Worm (Caenorhabditis elegans) whole organism, early embryonic: Measurements from ENCODE around the gene K02D10.3.

ENCODE experiments used
- F13C5.2 ChIP-seq: sonication (generic microtip); optimal IDR thresholded peaks from 2 replicates; lab custom pipeline; 2017; ENCODE audit warnings: mild to moderate bottlenecking, missing genetic modification characterization, inconsistent platforms, missing compliant biosample characterization
- ama-1 ChIP-seq: fragments of 150-350 bp; optimal IDR thresholded peaks from 2 replicates; lab custom pipeline; 2014
- ceh-36 ChIP-seq: sonication (generic microtip); optimal IDR thresholded peaks from 2 replicates; lab custom pipeline; 2016; ENCODE audit warnings: missing genetic modification characterization, inconsistent platforms, missing compliant biosample characterization
- ets-7 ChIP-seq: sonication (generic microtip); optimal IDR thresholded peaks from 2 replicates; lab custom pipeline; 2016; ENCODE audit warnings: missing genotype, missing genetic modification characterization, missing compliant biosample characterization
- flt-1 ChIP-seq: fragments of 200-800 bp; sonication (Bioruptor generic); IDR thresholded peaks from 2 replicates; pipeline ENCODE4 v1.3.6; 2022; ENCODE audit warnings: missing genetic modification characterization, missing compliant biosample characterization
- hmg-4 ChIP-seq: fragments of 200-800 bp; sonication (Bioruptor generic); optimal IDR thresholded peaks from 2 replicates; lab custom pipeline; 2018; ENCODE audit warnings: mild to moderate bottlenecking, missing genetic modification characterization, missing compliant biosample characterization
- pes-1 ChIP-seq: fragments of 200-800 bp; sonication (Bioruptor generic); IDR thresholded peaks from 2 replicates; pipeline ENCODE4 v1.3.6; 2022; ENCODE audit warnings: missing genetic modification reagents, missing genetic modification characterization, missing compliant biosample characterization
- scrt-1 ChIP-seq: fragments of 200-800 bp; sonication (Bioruptor generic); IDR thresholded peaks from 2 replicates; pipeline ENCODE4 v1.3.6; 2022; ENCODE audit warnings: missing genetic modification characterization, missing compliant biosample characterization
- tbx-37 ChIP-seq: fragments of 200-800 bp; sonication (Bioruptor generic); conservative IDR thresholded peaks from 2 replicates; pipeline ENCODE4 v1.3.6; 2022; ENCODE audit warnings: missing genetic modification reagents, missing genetic modification characterization, missing compliant biosample characterization
- tra-4 ChIP-seq: sonication (generic microtip); optimal IDR thresholded peaks from 2 replicates; lab custom pipeline; 2017; ENCODE audit warnings: missing genetic modification characterization, missing compliant biosample characterization

ce11 chrIII:8780473-8780872 is 8.7 kb upstream of the K02D10.3 start:
- TF ChIP-seq tra-4: no peak
- TF ChIP-seq ets-7 (tag; lab: Kevin White, UChicago): no peak
- TF ChIP-seq pes-1: no peak
- no peak for TF ChIP-seq ceh-36 (tag; lab: Kevin White, UChicago)
- no peak for TF ChIP-seq ama-1 (lab: Kevin White, UChicago)
- no peak for TF ChIP-seq hmg-4 (GFP tag; lab: Kevin White, UChicago)
- TF ChIP-seq scrt-1: no peak
- no peak for TF ChIP-seq F13C5.2 (tag; lab: Kevin White, UChicago)
- no peak for TF ChIP-seq flt-1 (GFP tag; lab: Robert Waterston, UW)
- no peak for TF ChIP-seq tbx-37
